Fruit fly (Drosophila melanogaster) whole organism: ENCODE data around the gene CG3808.

ENCODE experiments used
- CG8478 ChIP-seq: fragments of >200 bp; optimal IDR thresholded peaks from 2 replicates; lab custom pipeline; 2018; ENCODE audit warnings: inconsistent platforms
- pan ChIP-seq: fragments of >200 bp; optimal IDR thresholded peaks from 2 replicates; lab custom pipeline; 2017
- usp ChIP-seq: fragments of >200 bp; optimal IDR thresholded peaks from 2 replicates; lab custom pipeline; 2017; ENCODE audit warnings: missing biosample characterization, missing genetic modification characterization, mixed read lengths

- TF ChIP-seq CG8478: no peak
- no peak for TF ChIP-seq usp
- no peak for TF ChIP-seq pan
Observed at dm6 chr3L:19044589-19045298, 44.3 kb upstream of the CG3808 start.
